Fruit fly (Drosophila melanogaster) whole organism, embryonic: ENCODE results near the gene Z600.

Source experiments
- Adf1 ChIP-seq: fragments of 200-800 bp; sonication (Bioruptor generic); IDR thresholded peaks from 2 replicates; pipeline ENCODE4 v1.3.6; 2022; ENCODE audit warnings: missing biosample characterization, missing genetic modification characterization
- Aef1 ChIP-seq: fragments of 200-800 bp; sonication (Bioruptor generic); IDR thresholded peaks from 3 replicates; pipeline ENCODE4 v1.3.6; 2022; ENCODE audit warnings: missing biosample characterization, missing genetic modification characterization
- CG11085 ChIP-seq: fragments of 200-800 bp; sonication (Bioruptor generic); IDR thresholded peaks from 2 replicates; pipeline ENCODE4 v1.3.6; 2022; ENCODE audit warnings: missing biosample characterization, missing genetic modification characterization
- CG11504 ChIP-seq: fragments of 200-800 bp; sonication (Bioruptor generic); optimal IDR thresholded peaks from 3 replicates; lab custom pipeline; 2019; ENCODE audit warnings: missing biosample characterization, mild to moderate bottlenecking, missing genetic modification characterization, moderate library complexity
- CG11695 ChIP-seq: fragments of 200-800 bp; sonication (Bioruptor generic); IDR thresholded peaks from 3 replicates; pipeline ENCODE4 v1.3.6; 2022; ENCODE audit warnings: missing biosample characterization, missing genetic modification characterization
- CG15479 ChIP-seq: fragments of 200-800 bp; sonication (Bioruptor generic); optimal IDR thresholded peaks from 3 replicates; lab custom pipeline; 2019; ENCODE audit warnings: missing biosample characterization, mild to moderate bottlenecking, missing genetic modification characterization, moderate library complexity
- CG16779 ChIP-seq: fragments of 200-800 bp; sonication (Bioruptor generic); IDR thresholded peaks from 2 replicates; pipeline ENCODE4 v1.3.6; 2022; ENCODE audit warnings: missing biosample characterization, missing genetic modification characterization
- CG17186 ChIP-seq: fragments of 200-800 bp; sonication (Bioruptor generic); optimal IDR thresholded peaks from 3 replicates; lab custom pipeline; 2017; ENCODE audit warnings: missing biosample characterization, missing genetic modification reagents, missing genetic modification characterization
- CG17359 ChIP-seq: fragments of 200-800 bp; sonication (Bioruptor generic); optimal IDR thresholded peaks from 3 replicates; lab custom pipeline; 2018; ENCODE audit warnings: missing biosample characterization, mild to moderate bottlenecking, missing genetic modification characterization, moderate library complexity
- CG17802 ChIP-seq: fragments of 200-800 bp; sonication (Bioruptor generic); optimal IDR thresholded peaks from 2 replicates; lab custom pipeline; 2018; ENCODE audit warnings: missing biosample characterization, mild to moderate bottlenecking, missing genetic modification characterization, moderate library complexity
- CG17829 ChIP-seq: fragments of 200-800 bp; optimal IDR thresholded peaks from 2 replicates; lab custom pipeline; 2019; ENCODE audit warnings: missing biosample characterization, mild to moderate bottlenecking, missing genetic modification characterization, moderate library complexity
- CG2202 ChIP-seq: fragments of 200-800 bp; sonication (Bioruptor generic); optimal IDR thresholded peaks from 2 replicates; lab custom pipeline; 2018; ENCODE audit warnings: missing biosample characterization, mild to moderate bottlenecking, missing genetic modification characterization
- CG2712 ChIP-seq: fragments of 200-800 bp; optimal IDR thresholded peaks from 3 replicates; lab custom pipeline; 2019; ENCODE audit warnings: missing biosample characterization, mild to moderate bottlenecking, missing genetic modification characterization, moderate library complexity
- CG3163 ChIP-seq: fragments of 200-800 bp; sonication (Bioruptor generic); optimal IDR thresholded peaks from 3 replicates; lab custom pipeline; 2016; ENCODE audit warnings: missing biosample characterization, missing genetic modification characterization
- CG4617 ChIP-seq: fragments of 200-800 bp; sonication (Bioruptor generic); optimal IDR thresholded peaks from 3 replicates; lab custom pipeline; 2016; ENCODE audit warnings: missing biosample characterization, missing genetic modification characterization, borderline replicate concordance
- CG4707 ChIP-seq: fragments of 200-800 bp; sonication (Bioruptor generic); optimal IDR thresholded peaks from 2 replicates; lab custom pipeline; 2018; ENCODE audit warnings: missing biosample characterization, mild to moderate bottlenecking, missing genetic modification characterization, moderate library complexity
- CG4820 ChIP-seq: fragments of 200-800 bp; sonication (Bioruptor generic); optimal IDR thresholded peaks from 3 replicates; lab custom pipeline; 2016; ENCODE audit warnings: missing biosample characterization, missing genetic modification characterization
- CG5245 ChIP-seq: fragments of 200-800 bp; sonication (Bioruptor generic); optimal IDR thresholded peaks from 3 replicates; lab custom pipeline; 2016; ENCODE audit warnings: missing biosample characterization, missing genetic modification characterization
- CG8924 ChIP-seq: fragments of 200-800 bp; optimal IDR thresholded peaks from 3 replicates; lab custom pipeline; 2019; ENCODE audit warnings: missing biosample characterization, mild to moderate bottlenecking, missing genetic modification characterization, moderate library complexity
- CTCF ChIP-seq: fragments of 200-800 bp; sonication (Bioruptor generic); optimal IDR thresholded peaks from 2 replicates; lab custom pipeline; 2017; ENCODE audit warnings: missing biosample characterization, mild to moderate bottlenecking, missing genetic modification characterization, moderate library complexity
- HmgZ ChIP-seq: fragments of 200-800 bp; sonication (Bioruptor generic); optimal IDR thresholded peaks from 2 replicates; lab custom pipeline; 2018; ENCODE audit warnings: missing biosample characterization, mild to moderate bottlenecking, missing genetic modification characterization
- Hmx ChIP-seq: fragments of 200-800 bp; sonication (Bioruptor generic); optimal IDR thresholded peaks from 2 replicates; lab custom pipeline; 2016; ENCODE audit warnings: missing biosample characterization, missing genetic modification characterization
- Hr51 ChIP-seq, 2 experiments: fragments of 200-800 bp; sonication (Bioruptor generic); optimal IDR thresholded peaks; 2 replicates in 1 of 2; 3 replicates in 1 of 2; lab custom pipeline; 2016 to 2018; ENCODE audit warnings: missing biosample characterization in 2 of 2, missing genetic modification characterization in 2 of 2, mild to moderate bottlenecking in 1 of 2, moderate library complexity in 1 of 2
- Lpt ChIP-seq: fragments of >200 bp; optimal IDR thresholded peaks from 2 replicates; lab custom pipeline; 2018; ENCODE audit warnings: missing biosample characterization, missing genetic modification characterization
- Meics ChIP-seq: fragments of 200-800 bp; sonication (Bioruptor generic); optimal IDR thresholded peaks from 2 replicates; lab custom pipeline; 2017; ENCODE audit warnings: missing biosample characterization, mild to moderate bottlenecking, missing genetic modification characterization
- Mrtf ChIP-seq: fragments of 200-800 bp; sonication (Bioruptor generic); IDR thresholded peaks from 3 replicates; pipeline ENCODE4 v1.3.6; 2022; ENCODE audit warnings: missing biosample characterization, missing genetic modification characterization
- NfI ChIP-seq: fragments of 200-800 bp; sonication (Bioruptor generic); optimal IDR thresholded peaks from 3 replicates; lab custom pipeline; 2018; ENCODE audit warnings: missing biosample characterization, mild to moderate bottlenecking, missing genetic modification characterization, moderate library complexity
- Ptx1 ChIP-seq: fragments of 200-800 bp; sonication (Bioruptor generic); IDR thresholded peaks from 2 replicates; pipeline ENCODE4 v1.3.6; 2022; ENCODE audit warnings: missing biosample characterization, missing genetic modification characterization
- Sox102F ChIP-seq: fragments of 200-800 bp; sonication (Bioruptor generic); optimal IDR thresholded peaks from 2 replicates; lab custom pipeline; 2018; ENCODE audit warnings: missing biosample characterization, mild to moderate bottlenecking, missing genetic modification characterization, moderate library complexity
- Sry-δ ChIP-seq: fragments of 200-800 bp; sonication (Bioruptor generic); optimal IDR thresholded peaks from 2 replicates; lab custom pipeline; 2016; ENCODE audit warnings: missing biosample characterization, missing genetic modification characterization
- TFAM ChIP-seq: fragments of 200-800 bp; sonication (Bioruptor generic); optimal IDR thresholded peaks from 2 replicates; lab custom pipeline; 2017; ENCODE audit warnings: missing biosample characterization, missing genetic modification characterization, inconsistent platforms
- ac ChIP-seq: fragments of 200-800 bp; sonication (Bioruptor generic); optimal IDR thresholded peaks from 3 replicates; lab custom pipeline; 2017; ENCODE audit warnings: missing biosample characterization, mild to moderate bottlenecking, missing genetic modification characterization
- br ChIP-seq: fragments of >200 bp; optimal IDR thresholded peaks from 2 replicates; lab custom pipeline; 2017
- caup ChIP-seq: fragments of 200-800 bp; sonication (Bioruptor generic); optimal IDR thresholded peaks from 3 replicates; lab custom pipeline; 2017; ENCODE audit warnings: missing biosample characterization, mild to moderate bottlenecking, missing genetic modification characterization, moderate library complexity; ENCODE audit not compliant: severe bottlenecking
- crol ChIP-seq: fragments of 200-800 bp; sonication (Bioruptor generic); IDR thresholded peaks from 2 replicates; pipeline ENCODE4 v1.3.6; 2022; ENCODE audit warnings: missing biosample characterization, missing genetic modification characterization
- crp ChIP-seq, 2 experiments: fragments of 200-800 bp; sonication (Bioruptor generic); optimal IDR thresholded peaks; 2 replicates in 1 of 2; 3 replicates in 1 of 2; lab custom pipeline; 2017; ENCODE audit warnings: missing biosample characterization in 2 of 2, missing genetic modification characterization in 2 of 2, mild to moderate bottlenecking in 1 of 2, moderate library complexity in 1 of 2
- esg ChIP-seq: fragments of 200-800 bp; sonication (Bioruptor generic); conservative IDR thresholded peaks from 2 replicates; pipeline ENCODE4 v1.3.6; 2022; ENCODE audit warnings: missing biosample characterization, missing genetic modification characterization
- exex ChIP-seq: fragments of 200-800 bp; sonication (Bioruptor generic); optimal IDR thresholded peaks from 4 replicates; lab custom pipeline; 2018; ENCODE audit warnings: missing biosample characterization, mild to moderate bottlenecking, missing genetic modification characterization, moderate library complexity
- kay ChIP-seq: fragments of 200-800 bp; sonication (Bioruptor generic); optimal IDR thresholded peaks from 2 replicates; lab custom pipeline; 2016; ENCODE audit warnings: missing biosample characterization, missing genetic modification characterization
- lbe ChIP-seq: fragments of 200-800 bp; sonication (Bioruptor generic); optimal IDR thresholded peaks from 2 replicates; lab custom pipeline; 2016; ENCODE audit warnings: missing biosample characterization, mild to moderate bottlenecking, missing genetic modification characterization
- lmd ChIP-seq: fragments of 200-800 bp; sonication (Bioruptor generic); IDR thresholded peaks from 2 replicates; pipeline ENCODE4 v1.3.6; 2022; ENCODE audit warnings: missing biosample characterization, missing genetic modification characterization
- maf-S ChIP-seq: fragments of 200-800 bp; sonication (Bioruptor generic); optimal IDR thresholded peaks from 2 replicates; lab custom pipeline; 2016; ENCODE audit warnings: missing biosample characterization, missing genetic modification characterization
- p53 ChIP-seq: fragments of 200-800 bp; sonication (Bioruptor generic); optimal IDR thresholded peaks from 2 replicates; lab custom pipeline; 2016; ENCODE audit warnings: missing biosample characterization, missing genetic modification characterization
- pb ChIP-seq: fragments of 200-800 bp; sonication (Bioruptor generic); optimal IDR thresholded peaks from 3 replicates; lab custom pipeline; 2016; ENCODE audit warnings: missing biosample characterization, missing genetic modification characterization
- peb ChIP-seq: fragments of 200-800 bp; sonication (Bioruptor generic); IDR thresholded peaks from 2 replicates; pipeline ENCODE4 v1.3.6; 2022; ENCODE audit warnings: missing biosample characterization, missing genetic modification characterization
- pita ChIP-seq: fragments of 200-800 bp; sonication (Bioruptor generic); optimal IDR thresholded peaks from 2 replicates; lab custom pipeline; 2017; ENCODE audit warnings: missing biosample characterization, mild to moderate bottlenecking, missing genetic modification characterization
- tna ChIP-seq: fragments of 200-800 bp; sonication (Bioruptor generic); IDR thresholded peaks from 2 replicates; pipeline ENCODE4 v1.3.6; 2022; ENCODE audit warnings: missing biosample characterization, missing genetic modification characterization; ENCODE audit not compliant: partially characterized antibody
- toy ChIP-seq: fragments of 200-800 bp; sonication (Bioruptor generic); IDR thresholded peaks from 2 replicates; pipeline ENCODE4 v1.3.6; 2022; ENCODE audit warnings: missing biosample characterization, missing genetic modification characterization
- tx ChIP-seq: fragments of 200-800 bp; sonication (Bioruptor generic); optimal IDR thresholded peaks from 2 replicates; lab custom pipeline; 2016; ENCODE audit warnings: missing biosample characterization, missing genetic modification characterization

Gene Z600

DNA sequence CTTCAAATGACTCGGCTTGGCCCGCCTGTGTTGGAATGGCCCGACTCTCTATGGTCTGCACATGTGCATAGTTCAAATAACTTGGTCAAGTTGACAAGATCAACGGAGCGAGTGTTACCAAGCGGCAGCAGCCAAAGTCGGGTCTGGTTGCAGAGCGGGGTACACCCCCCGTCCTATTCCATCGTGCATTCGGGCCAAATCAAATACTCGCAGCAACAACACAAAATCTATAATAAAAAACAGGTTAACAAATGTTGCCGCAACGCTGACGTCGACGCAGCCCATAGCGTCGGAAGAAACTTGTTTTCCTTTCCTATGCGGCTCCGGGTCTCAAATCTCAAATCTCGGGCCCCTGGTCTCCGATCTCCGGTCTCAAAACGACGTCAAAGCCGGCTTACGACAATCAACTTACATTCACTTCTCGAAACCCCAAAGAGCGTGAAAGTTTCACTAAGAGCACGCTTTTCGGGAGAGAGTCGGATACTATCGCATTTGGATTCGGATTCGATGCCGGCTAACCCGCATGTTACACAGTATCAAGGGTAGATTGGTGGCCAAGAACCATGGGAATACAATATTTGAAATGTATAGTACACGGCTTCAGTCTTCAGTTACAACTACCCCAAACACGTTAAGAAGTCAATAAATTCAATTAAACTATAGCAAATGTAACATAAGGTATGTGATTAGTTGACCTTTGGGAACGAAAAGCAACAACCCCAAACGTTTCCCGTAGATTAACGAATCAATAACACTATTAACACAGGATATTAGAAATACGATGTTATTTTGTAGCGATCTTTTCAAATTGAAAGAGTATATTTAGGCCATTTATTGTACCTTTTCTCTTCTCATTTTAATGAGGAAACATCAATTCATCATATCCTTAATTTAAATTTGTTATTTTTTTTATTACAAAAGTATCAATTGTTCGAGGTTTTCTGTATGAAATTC is 25.7 kb downstream of the Z600 start (continued):
- TF ChIP-seq crol (GFP tag; lab: Robert Waterston, UW) (peak; percentile 83), CG16779 (no peak), CG8924 (tag; lab: Kevin White, UChicago) (peak; percentile 66), p53 (GFP tag; lab: Kevin White, UChicago) (peak; percentile 16), CG15479 (GFP tag; lab: Kevin White, UChicago) (no peak), CG11085 (GFP tag; lab: Robert Waterston, UW) (no peak), Lpt (GFP tag; lab: Kevin White, UChicago) (no peak), lbe (GFP tag; lab: Kevin White, UChicago) (no peak), CG11695 (peak; percentile 17; the same call in 1 of the 3 replicates), NfI (GFP tag; lab: Kevin White, UChicago) (peak; percentile 43), Mrtf (GFP tag; lab: Robert Waterston, UW) (no peak), CG17802 (no peak), CG4820 (GFP tag; lab: Kevin White, UChicago) (peak; percentile 40), CG17186 (GFP tag; lab: Kevin White, UChicago) (no peak), Aef1 (GFP tag; lab: Robert Waterston, UW) (0 out of 3 replicates have a peak, but pooled peaks have one; percentile 25), Hmx (GFP tag; lab: Kevin White, UChicago) (peak; percentile 49), pita (GFP tag; lab: Kevin White, UChicago) (no peak), caup (GFP tag; lab: Kevin White, UChicago) (peak; percentile 44), Adf1 (GFP tag; lab: Robert Waterston, UW) (peak; percentile 73), lmd (GFP tag; lab: Robert Waterston, UW) (peak; percentile 58; the same call in 1 of the 2 replicates), crp (GFP tag; optimal IDR thresholded peaks at IDR 0.05; lab: Kevin White, UChicago) (peak in 1 of 2 experiments; percentile 28), CG17829 (tag; lab: Kevin White, UChicago) (peak; percentile 22), CG4707 (GFP tag; lab: Kevin White, UChicago) (no peak), Hr51 (GFP tag; optimal IDR thresholded peaks at IDR 0.05; lab: Kevin White, UChicago) (peak in 1 of 2 experiments; percentile 77), tx (GFP tag; lab: Kevin White, UChicago) (peak; percentile 9), maf-S (GFP tag; lab: Kevin White, UChicago) (peak; percentile 28), exex (tag; lab: Kevin White, UChicago) (peak; percentile 3), CG11504 (tag; lab: Kevin White, UChicago) (peak; percentile 68), CG2712 (tag; lab: Kevin White, UChicago) (peak; percentile 63), esg (GFP tag; lab: Robert Waterston, UW) (peak; percentile 20; the same call in 1 of the 2 replicates), Ptx1 (GFP tag; lab: Robert Waterston, UW) (peak; percentile 34; the same call in 1 of the 2 replicates), peb (GFP tag; lab: Robert Waterston, UW) (no peak), CTCF (no peak), CG3163 (peak; percentile 93), TFAM (GFP tag; lab: Kevin White, UChicago) (no peak), tna (GFP tag; lab: Robert Waterston, UW) (no peak), HmgZ (no peak), CG17359 (tag; lab: Kevin White, UChicago) (peak; percentile 46), CG2202 (tag; lab: Kevin White, UChicago) (peak; percentile 28), Sry-δ (GFP tag; lab: Kevin White, UChicago) (no peak), Sox102F (GFP tag; lab: Kevin White, UChicago) (peak; percentile 52), toy (GFP tag; lab: Robert Waterston, UW) (no peak), kay (GFP tag; lab: Kevin White, UChicago) (peak; percentile 17), br (lab: Kevin White, UChicago) (no peak), ac (no peak), Meics (peak; percentile 67), pb (no peak), CG4617 (GFP tag; lab: Kevin White, UChicago) (peak; percentile 5), CG5245 (GFP tag; lab: Kevin White, UChicago) (no peak)
